Fruit fly (Drosophila melanogaster) whole organism, pupa: ENCODE measurements around the gene Ada3.

Source experiments
- CG10348 ChIP-seq: fragments of 200-800 bp; sonication (Bioruptor generic); IDR thresholded peaks from 2 replicates; pipeline ENCODE4 v1.3.6; 2022; ENCODE audit warnings: missing biosample characterization, missing genetic modification characterization
- CG12605 ChIP-seq: fragments of 200-800 bp; sonication (Bioruptor generic); IDR thresholded peaks from 2 replicates; pipeline ENCODE4 v1.3.6; 2022; ENCODE audit warnings: missing biosample characterization, missing genetic modification characterization
- CG13204 ChIP-seq: fragments of 200-800 bp; sonication (Bioruptor generic); optimal IDR thresholded peaks from 2 replicates; lab custom pipeline; 2018; ENCODE audit warnings: missing biosample characterization, mild to moderate bottlenecking, missing genetic modification characterization, moderate library complexity
- CG14655 ChIP-seq: fragments of 200-800 bp; sonication (Bioruptor generic); optimal IDR thresholded peaks from 3 replicates; lab custom pipeline; 2017; ENCODE audit warnings: mild to moderate bottlenecking, missing biosample characterization, missing genetic modification reagents, missing genetic modification characterization
- CG15710 ChIP-seq: fragments of 200-800 bp; sonication (Bioruptor generic); optimal IDR thresholded peaks from 2 replicates; lab custom pipeline; 2018; ENCODE audit warnings: missing biosample characterization, mild to moderate bottlenecking, missing genetic modification characterization, moderate library complexity
- CG17806 ChIP-seq: fragments of 200-800 bp; sonication (Bioruptor generic); optimal IDR thresholded peaks from 2 replicates; lab custom pipeline; 2018; ENCODE audit warnings: missing biosample characterization, mild to moderate bottlenecking, missing genetic modification characterization, moderate library complexity
- CG32121 ChIP-seq: fragments of 200-800 bp; sonication (Bioruptor generic); IDR thresholded peaks from 2 replicates; pipeline ENCODE4 v1.3.6; 2022; ENCODE audit warnings: missing biosample characterization, missing genetic modification characterization
- CG34367 ChIP-seq: fragments of 200-800 bp; sonication (Bioruptor generic); optimal IDR thresholded peaks from 2 replicates; lab custom pipeline; 2018; ENCODE audit warnings: missing biosample characterization, mild to moderate bottlenecking, missing genetic modification characterization
- CG4496 ChIP-seq: fragments of 200-800 bp; sonication (Bioruptor generic); IDR thresholded peaks from 3 replicates; pipeline ENCODE4 v1.3.6; 2022; ENCODE audit warnings: missing biosample characterization, missing genetic modification characterization
- CG8159 ChIP-seq: fragments of 200-800 bp; sonication (Bioruptor generic); optimal IDR thresholded peaks from 3 replicates; lab custom pipeline; 2018; ENCODE audit warnings: missing biosample characterization, mild to moderate bottlenecking, missing genetic modification characterization, moderate library complexity
- CG8301 ChIP-seq: fragments of 200-800 bp; sonication (Bioruptor generic); optimal IDR thresholded peaks from 2 replicates; lab custom pipeline; 2018; ENCODE audit warnings: missing biosample characterization, mild to moderate bottlenecking, missing genetic modification characterization
- CG9948 ChIP-seq: fragments of 200-800 bp; sonication (Bioruptor generic); optimal IDR thresholded peaks from 2 replicates; lab custom pipeline; 2018; ENCODE audit warnings: missing biosample characterization, mild to moderate bottlenecking, missing genetic modification characterization, moderate library complexity
- D1 ChIP-seq: fragments of 200-800 bp; sonication (Bioruptor generic); optimal IDR thresholded peaks from 2 replicates; lab custom pipeline; 2018; ENCODE audit warnings: missing biosample characterization, mild to moderate bottlenecking, missing genetic modification characterization, moderate library complexity
- EcR ChIP-seq: fragments of 200-800 bp; sonication (Bioruptor generic); optimal IDR thresholded peaks from 3 replicates; lab custom pipeline; 2019; ENCODE audit warnings: missing biosample characterization, missing genetic modification characterization, mild to moderate bottlenecking, moderate library complexity, missing genetic modification reagents
- Ets98B ChIP-seq: fragments of 200-800 bp; sonication (Bioruptor generic); IDR thresholded peaks from 2 replicates; pipeline ENCODE4 v1.3.6; 2022; ENCODE audit warnings: missing biosample characterization, missing genetic modification characterization
- Pif1A ChIP-seq: fragments of 200-800 bp; sonication (Bioruptor generic); optimal IDR thresholded peaks from 3 replicates; lab custom pipeline; 2016; ENCODE audit warnings: missing biosample characterization, missing genetic modification characterization
- Pif1B ChIP-seq: fragments of 200-800 bp; sonication (Bioruptor generic); optimal IDR thresholded peaks from 3 replicates; lab custom pipeline; 2016; ENCODE audit warnings: missing biosample characterization, missing genetic modification characterization
- Snoo ChIP-seq: fragments of 200-800 bp; sonication (Bioruptor generic); optimal IDR thresholded peaks from 3 replicates; lab custom pipeline; 2017; ENCODE audit warnings: missing biosample characterization, mild to moderate bottlenecking, missing genetic modification characterization, inconsistent platforms
- fd96Ca ChIP-seq: fragments of 200-800 bp; sonication (Bioruptor generic); IDR thresholded peaks from 3 replicates; pipeline ENCODE4 v1.3.6; 2022; ENCODE audit warnings: missing biosample characterization, missing genetic modification characterization
- gl ChIP-seq: fragments of 200-800 bp; sonication (Bioruptor generic); optimal IDR thresholded peaks from 2 replicates; lab custom pipeline; 2018; ENCODE audit warnings: missing biosample characterization, mild to moderate bottlenecking, missing genetic modification characterization
- rn ChIP-seq: fragments of 200-800 bp; sonication (Bioruptor generic); IDR thresholded peaks from 2 replicates; pipeline ENCODE4 v1.3.6; 2022; ENCODE audit warnings: missing biosample characterization, missing genetic modification characterization

Ada3 gene

dm6 chrX:18114770-18115169 lies 29.2 kb downstream of the Ada3 start:
- TF ChIP-seq CG12605 (GFP tag; lab: Robert Waterston, UW) (no peak), EcR (no peak), Pif1B (GFP tag; lab: Kevin White, UChicago) (no peak), D1 (tag; lab: Kevin White, UChicago) (no peak), CG34367 (no peak), fd96Ca (no peak), CG13204 (no peak)

DNA sequence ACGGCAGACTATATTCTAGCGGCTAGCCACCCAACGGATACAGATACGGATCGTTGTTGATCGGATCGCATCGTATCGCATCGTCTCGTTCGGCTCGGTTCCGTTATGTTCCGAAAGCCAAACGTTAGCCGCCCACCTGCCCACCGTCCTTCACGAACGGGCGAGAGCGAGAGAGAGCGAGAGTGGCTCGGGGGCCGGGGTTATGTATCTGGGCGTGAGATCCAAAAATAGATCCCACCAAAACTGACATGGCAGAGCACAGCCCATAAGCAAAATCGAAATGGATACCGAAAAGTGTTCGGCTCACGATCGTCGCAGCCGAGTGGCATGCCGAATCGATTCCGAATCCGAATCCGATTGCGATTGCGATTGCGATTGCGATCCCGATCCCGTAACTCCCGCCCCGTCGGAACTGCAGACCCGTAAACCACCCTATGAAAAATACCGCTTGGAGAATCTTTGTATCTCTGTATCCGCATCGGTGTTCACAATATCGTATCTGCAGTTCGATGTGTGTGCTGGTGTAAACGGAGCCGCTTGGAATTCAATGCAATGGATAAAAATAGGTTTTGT lies 31.3 kb downstream of the Ada3 start, which contains the start of gene wupA:
Gene wupA (minus strand): TSS at position 112 of the 573 bp plus-strand sequence.
- TF ChIP-seq Snoo (no peak), D1 (tag; lab: Kevin White, UChicago) (no peak), CG32121 (GFP tag; lab: Robert Waterston, UW) (no peak), fd96Ca (no peak), CG8301 (tag; lab: Kevin White, UChicago) (no peak)

DNA sequence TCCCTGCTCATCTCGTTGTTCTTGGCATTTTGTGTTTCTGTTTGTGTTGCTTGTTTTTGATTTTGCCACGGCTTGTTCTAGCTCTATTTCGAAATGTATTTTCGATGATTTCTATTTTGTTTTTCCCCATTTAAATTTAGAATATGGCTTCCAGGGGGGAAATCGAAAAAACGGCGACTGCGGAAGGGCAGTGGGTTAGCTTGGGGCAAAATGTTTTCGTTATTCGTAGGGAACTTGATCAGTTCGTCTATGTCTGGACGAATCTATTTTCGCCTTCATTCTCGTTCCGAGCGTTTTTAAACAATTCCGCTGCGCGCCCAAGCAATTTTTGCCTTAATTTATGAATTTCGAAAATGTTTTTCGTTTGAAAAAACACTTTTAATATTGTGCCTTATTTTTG lies 33.0 kb downstream of the Ada3 start:
- TF ChIP-seq CG4496 (no peak), Snoo (no peak), rn (GFP tag; lab: Robert Waterston, UW) (no peak), fd96Ca (no peak), D1 (tag; lab: Kevin White, UChicago) (no peak), CG14655 (GFP tag; lab: Kevin White, UChicago) (no peak), EcR (no peak), CG15710 (tag; lab: Kevin White, UChicago) (no peak)
- TF ChIP-seq, all 21 proteins: peak for 0

- no peak for TF ChIP-seq CG8159
- TF ChIP-seq CG13204 = no peak
- TF ChIP-seq Snoo = no peak
- no peak for TF ChIP-seq fd96Ca
- TF ChIP-seq CG34367 = no peak
- TF ChIP-seq CG4496 = no peak
- no peak for TF ChIP-seq CG15710 (tag; lab: Kevin White, UChicago)
- no peak for TF ChIP-seq CG9948
Observed at dm6 chrX:18125520-18125919, 40.0 kb downstream of the Ada3 start.

DNA sequence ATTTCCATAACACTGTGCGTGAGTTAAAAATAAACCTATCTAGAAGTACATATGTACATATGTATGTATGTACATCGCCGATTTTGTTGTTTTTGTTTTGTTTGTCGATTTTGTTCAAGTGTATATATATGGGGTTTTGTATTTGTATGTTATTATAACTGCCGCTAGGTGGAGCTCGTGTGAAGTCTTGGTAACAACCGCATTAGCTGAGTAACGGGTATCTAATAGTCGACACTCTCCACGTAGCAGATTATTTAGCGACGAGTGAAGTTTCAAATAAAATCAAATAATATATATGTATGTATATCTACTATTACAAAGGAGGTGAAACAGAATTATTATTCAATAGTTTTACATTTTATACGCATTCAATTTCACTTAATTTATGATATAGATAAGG lies 43.7 kb downstream of the Ada3 start:
- TF ChIP-seq CG13204 (no peak), rn (GFP tag; lab: Robert Waterston, UW) (no peak), CG8301 (tag; lab: Kevin White, UChicago) (no peak), CG32121 (GFP tag; lab: Robert Waterston, UW) (no peak), CG17806 (tag; lab: Kevin White, UChicago) (no peak), Pif1A (GFP tag; lab: Kevin White, UChicago) (no peak), CG34367 (no peak), CG10348 (GFP tag; lab: Robert Waterston, UW) (no peak), D1 (tag; lab: Kevin White, UChicago) (no peak), CG8159 (no peak)

DNA sequence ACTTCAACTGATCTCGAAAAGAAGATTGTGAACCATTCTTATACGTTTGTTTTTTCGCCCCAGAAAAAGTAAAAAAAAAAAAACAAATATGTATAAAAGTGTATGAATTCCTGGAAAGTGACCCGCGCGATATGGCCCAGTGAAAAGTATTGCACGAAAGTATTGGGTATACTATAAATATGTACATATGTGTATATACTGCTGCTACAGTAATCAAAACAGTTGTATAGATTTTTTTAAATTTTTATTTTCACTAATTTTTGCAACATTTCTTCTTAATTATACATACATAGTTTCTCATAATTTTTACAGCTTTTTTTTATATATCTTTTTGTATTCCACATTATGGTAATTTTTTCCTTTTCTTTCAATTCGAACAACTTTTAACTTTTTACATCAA lies 44.6 kb downstream of the Ada3 start, which contains the start of gene CG43133:
Gene CG43133 (minus strand): TSS at position 11 of the 400 bp plus-strand sequence.
- TF ChIP-seq CG32121 (GFP tag; lab: Robert Waterston, UW) = no peak
- TF ChIP-seq CG17806 (tag; lab: Kevin White, UChicago) = no peak
- no peak for TF ChIP-seq CG8301 (tag; lab: Kevin White, UChicago)
- TF ChIP-seq gl = no peak
- TF ChIP-seq CG34367 = no peak
- TF ChIP-seq CG10348 (GFP tag; lab: Robert Waterston, UW) = no peak
- no peak for TF ChIP-seq CG14655 (GFP tag; lab: Kevin White, UChicago)
- TF ChIP-seq CG12605 (GFP tag; lab: Robert Waterston, UW) = no peak
- no peak for TF ChIP-seq EcR
- no peak for TF ChIP-seq Pif1A (GFP tag; lab: Kevin White, UChicago)
- no peak for TF ChIP-seq D1 (tag; lab: Kevin White, UChicago)
- TF ChIP-seq fd96Ca = no peak
- no peak for TF ChIP-seq Snoo
- TF ChIP-seq, all 21 proteins: peak for 0

DNA sequence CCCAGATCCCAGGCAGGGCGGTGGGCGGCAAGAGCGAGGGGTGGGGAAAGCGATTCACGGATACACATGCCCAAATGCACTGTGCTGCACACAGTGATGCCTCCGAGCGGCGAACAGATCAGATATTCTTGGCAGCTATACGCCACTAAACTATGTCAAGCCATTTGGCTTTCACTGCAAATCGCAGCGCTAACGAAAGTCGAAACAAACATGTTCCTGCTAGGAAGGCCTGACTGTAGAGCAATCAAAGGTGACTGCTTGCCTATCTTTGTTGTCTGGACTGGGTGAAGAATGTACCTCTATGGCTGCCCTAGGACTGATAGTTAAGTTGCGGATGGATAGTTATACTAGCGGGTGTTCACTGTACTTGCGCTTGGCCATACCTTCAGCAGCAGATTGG lies 50.5 kb downstream of the Ada3 start:
- no peak for TF ChIP-seq gl
- no peak for TF ChIP-seq CG12605 (GFP tag; lab: Robert Waterston, UW)
- TF ChIP-seq Pif1A (GFP tag; lab: Kevin White, UChicago) = no peak
- no peak for TF ChIP-seq Pif1B (GFP tag; lab: Kevin White, UChicago)
- TF ChIP-seq D1 (tag; lab: Kevin White, UChicago) = no peak
- no peak for TF ChIP-seq Snoo
- TF ChIP-seq CG14655 (GFP tag; lab: Kevin White, UChicago) = no peak
- TF ChIP-seq CG17806 (tag; lab: Kevin White, UChicago) = no peak
- TF ChIP-seq CG15710 (tag; lab: Kevin White, UChicago) = no peak
- no peak for TF ChIP-seq CG10348 (GFP tag; lab: Robert Waterston, UW)
- TF ChIP-seq CG9948 = no peak
- peak; percentile 74 for TF ChIP-seq CG32121 (GFP tag; lab: Robert Waterston, UW)
- peak; percentile 48; the same call in 1 of the 2 replicates for TF ChIP-seq Ets98B (GFP tag; lab: Robert Waterston, UW)
- TF ChIP-seq CG8159 = peak; percentile 33
- TF ChIP-seq CG8301 (tag; lab: Kevin White, UChicago) = peak; percentile 33
- TF ChIP-seq rn (GFP tag; lab: Robert Waterston, UW) = no peak
- TF ChIP-seq CG4496 = no peak; the same call in 1 of the 3 replicates
- no peak for TF ChIP-seq CG13204
